Fruit fly (Drosophila melanogaster) whole organism, prepupa: ENCODE data around the gene p-cup.

Source experiments
- CG10669 ChIP-seq: fragments of 200-800 bp; sonication (Bioruptor generic); optimal IDR thresholded peaks from 3 replicates; lab custom pipeline; 2018; ENCODE audit warnings: missing biosample characterization, mild to moderate bottlenecking, missing genetic modification characterization, moderate library complexity
- CG11294 ChIP-seq: fragments of 200-800 bp; sonication (Bioruptor generic); IDR thresholded peaks from 2 replicates; pipeline ENCODE4 v1.3.6; 2022; ENCODE audit warnings: missing biosample characterization, missing genetic modification characterization
- CG11902 ChIP-seq: fragments of 200-800 bp; sonication (Bioruptor generic); optimal IDR thresholded peaks from 3 replicates; lab custom pipeline; 2016; ENCODE audit warnings: missing biosample characterization, missing genetic modification characterization
- CG15336 ChIP-seq: fragments of 200-800 bp; sonication (Bioruptor generic); IDR thresholded peaks from 2 replicates; pipeline ENCODE4 v1.3.6; 2022; ENCODE audit warnings: missing biosample characterization, missing genetic modification characterization
- CG1621 ChIP-seq: fragments of 200-800 bp; sonication (Bioruptor generic); optimal IDR thresholded peaks from 3 replicates; lab custom pipeline; 2018; ENCODE audit warnings: missing biosample characterization, mild to moderate bottlenecking, missing genetic modification characterization
- CG16779 ChIP-seq: fragments of 200-800 bp; sonication (Bioruptor generic); optimal IDR thresholded peaks from 3 replicates; lab custom pipeline; 2017; ENCODE audit warnings: missing biosample characterization, mild to moderate bottlenecking, missing genetic modification characterization
- CG3032 ChIP-seq: fragments of 200-800 bp; optimal IDR thresholded peaks from 2 replicates; lab custom pipeline; 2019; ENCODE audit warnings: missing biosample characterization, mild to moderate bottlenecking, missing genetic modification characterization, moderate library complexity
- CG32006 ChIP-seq: fragments of 200-800 bp; sonication (Bioruptor generic); optimal IDR thresholded peaks from 3 replicates; lab custom pipeline; 2017; ENCODE audit warnings: missing biosample characterization, mild to moderate bottlenecking, missing genetic modification characterization
- CG34406 ChIP-seq: fragments of 200-800 bp; sonication (Bioruptor generic); optimal IDR thresholded peaks from 3 replicates; lab custom pipeline; 2016; ENCODE audit warnings: missing biosample characterization, missing genetic modification characterization
- CG4318 ChIP-seq: fragments of 200-800 bp; sonication (Bioruptor generic); optimal IDR thresholded peaks from 3 replicates; lab custom pipeline; 2017; ENCODE audit warnings: missing biosample characterization, mild to moderate bottlenecking, missing genetic modification characterization
- CG6163 ChIP-seq: fragments of 200-800 bp; sonication (Bioruptor generic); IDR thresholded peaks from 3 replicates; pipeline ENCODE4 v1.3.6; 2022; ENCODE audit warnings: missing biosample characterization, missing genetic modification characterization
- CG6276 ChIP-seq: fragments of 200-800 bp; sonication (Bioruptor generic); optimal IDR thresholded peaks from 2 replicates; lab custom pipeline; 2017; ENCODE audit warnings: missing biosample characterization, mild to moderate bottlenecking, missing genetic modification characterization
- CG6808 ChIP-seq: fragments of 200-800 bp; sonication (Bioruptor generic); optimal IDR thresholded peaks from 3 replicates; lab custom pipeline; 2017; ENCODE audit warnings: missing biosample characterization, missing genetic modification characterization, mild to moderate bottlenecking, moderate library complexity, missing genetic modification reagents
- CG7368 ChIP-seq: fragments of 200-800 bp; sonication (Bioruptor generic); optimal IDR thresholded peaks from 3 replicates; lab custom pipeline; 2016; ENCODE audit warnings: missing biosample characterization, missing genetic modification characterization
- CG8119 ChIP-seq: fragments of 200-800 bp; sonication (Bioruptor generic); IDR thresholded peaks from 3 replicates; pipeline ENCODE4 v1.3.6; 2022; ENCODE audit warnings: missing biosample characterization, missing genetic modification characterization
- CG8319 ChIP-seq: fragments of 200-800 bp; sonication (Bioruptor generic); optimal IDR thresholded peaks from 3 replicates; lab custom pipeline; 2016; ENCODE audit warnings: missing biosample characterization, missing genetic modification characterization
- CG9139 ChIP-seq: fragments of 200-800 bp; sonication (Bioruptor generic); optimal IDR thresholded peaks from 3 replicates; lab custom pipeline; 2017; ENCODE audit warnings: missing biosample characterization, mild to moderate bottlenecking, missing genetic modification characterization
- Eip75B ChIP-seq: fragments of 200-800 bp; sonication (Bioruptor generic); optimal IDR thresholded peaks from 3 replicates; lab custom pipeline; 2016; ENCODE audit warnings: missing biosample characterization, missing genetic modification characterization
- Eip78C ChIP-seq: fragments of 200-800 bp; sonication (Bioruptor generic); peaks from one replicate; lab custom pipeline; 2016; ENCODE audit warnings: missing biosample characterization, missing genetic modification characterization
- Eip93F ChIP-seq: fragments of 200-800 bp; sonication (Bioruptor generic); optimal IDR thresholded peaks from 2 replicates; lab custom pipeline; 2016; ENCODE audit warnings: missing biosample characterization, mild to moderate bottlenecking, missing genetic modification characterization
- Ets96B ChIP-seq: fragments of 200-800 bp; optimal IDR thresholded peaks from 2 replicates; lab custom pipeline; 2019; ENCODE audit warnings: missing biosample characterization, mild to moderate bottlenecking, missing genetic modification characterization, moderate library complexity
- Gug ChIP-seq: fragments of 200-800 bp; sonication (Bioruptor generic); IDR thresholded peaks from 2 replicates; pipeline ENCODE4 v1.3.6; 2022; ENCODE audit warnings: missing biosample characterization, missing genetic modification characterization
- Hr39 ChIP-seq: fragments of 200-800 bp; sonication (Bioruptor generic); optimal IDR thresholded peaks from 2 replicates; lab custom pipeline; 2016; ENCODE audit warnings: missing biosample characterization, missing genetic modification characterization
- Met ChIP-seq: fragments of 200-800 bp; sonication (Bioruptor generic); optimal IDR thresholded peaks from 3 replicates; lab custom pipeline; 2016; ENCODE audit warnings: missing biosample characterization, missing genetic modification characterization
- Sox102F ChIP-seq: fragments of 200-800 bp; sonication (Bioruptor generic); optimal IDR thresholded peaks from 2 replicates; lab custom pipeline; 2016; ENCODE audit warnings: missing biosample characterization, mild to moderate bottlenecking, missing genetic modification characterization
- Sox15 ChIP-seq: fragments of 200-800 bp; sonication (Bioruptor generic); optimal IDR thresholded peaks from 3 replicates; lab custom pipeline; 2016; ENCODE audit warnings: missing biosample characterization, missing genetic modification characterization
- dsx ChIP-seq: fragments of 200-800 bp; optimal IDR thresholded peaks from 3 replicates; lab custom pipeline; 2019; ENCODE audit warnings: missing biosample characterization, mild to moderate bottlenecking, missing genetic modification characterization, moderate library complexity; ENCODE audit not compliant: poor library complexity, severe bottlenecking
- eg ChIP-seq: fragments of 200-800 bp; sonication (Bioruptor generic); IDR thresholded peaks from 3 replicates; pipeline ENCODE4 v1.3.6; 2022; ENCODE audit warnings: missing biosample characterization, missing genetic modification characterization
- fd59A ChIP-seq: fragments of 200-800 bp; sonication (Bioruptor generic); optimal IDR thresholded peaks from 2 replicates; lab custom pipeline; 2017; ENCODE audit warnings: missing biosample characterization, mild to moderate bottlenecking, missing genetic modification characterization, missing genetic modification reagents
- lz ChIP-seq: fragments of 200-800 bp; sonication (Bioruptor generic); optimal IDR thresholded peaks from 3 replicates; lab custom pipeline; 2016; ENCODE audit warnings: missing biosample characterization, missing genetic modification characterization
- net ChIP-seq: fragments of 200-800 bp; sonication (Bioruptor generic); optimal IDR thresholded peaks from 3 replicates; lab custom pipeline; 2016; ENCODE audit warnings: missing biosample characterization, missing genetic modification characterization
- pdm3 ChIP-seq: fragments of 200-800 bp; sonication (Bioruptor generic); optimal IDR thresholded peaks from 3 replicates; lab custom pipeline; 2016; ENCODE audit warnings: missing biosample characterization, missing genetic modification characterization
- salr ChIP-seq, 2 experiments: fragments of 200-800 bp; sonication (Bioruptor generic); optimal IDR thresholded peaks; 3 replicates each; lab custom pipeline; 2016 to 2018; ENCODE audit warnings: missing biosample characterization in 2 of 2, missing genetic modification characterization in 2 of 2, mild to moderate bottlenecking in 1 of 2
- spab ChIP-seq: fragments of 200-800 bp; sonication (Bioruptor generic); optimal IDR thresholded peaks from 2 replicates; lab custom pipeline; 2017; ENCODE audit warnings: missing biosample characterization, mild to moderate bottlenecking, missing genetic modification characterization, missing genetic modification reagents
- ss ChIP-seq, 2 experiments: fragments of 200-800 bp; sonication (Bioruptor generic); optimal IDR thresholded peaks; 2 replicates in 1 of 2; 3 replicates in 1 of 2; lab custom pipeline; 2017 to 2018; ENCODE audit warnings: mild to moderate bottlenecking in 2 of 2, missing biosample characterization in 2 of 2, missing genetic modification characterization in 2 of 2, moderate library complexity in 1 of 2
- svp ChIP-seq: fragments of 200-800 bp; sonication (Bioruptor generic); peaks from one replicate; lab custom pipeline; 2016; ENCODE audit warnings: missing biosample characterization, missing genetic modification characterization
- topi ChIP-seq: fragments of 200-800 bp; sonication (Bioruptor generic); optimal IDR thresholded peaks from 3 replicates; lab custom pipeline; 2016; ENCODE audit warnings: missing biosample characterization, missing genetic modification characterization
- vri ChIP-seq: fragments of 200-800 bp; sonication (Bioruptor generic); optimal IDR thresholded peaks from 3 replicates; lab custom pipeline; 2016; ENCODE audit warnings: missing biosample characterization, mild to moderate bottlenecking, missing genetic modification characterization

p-cup gene

DNA sequence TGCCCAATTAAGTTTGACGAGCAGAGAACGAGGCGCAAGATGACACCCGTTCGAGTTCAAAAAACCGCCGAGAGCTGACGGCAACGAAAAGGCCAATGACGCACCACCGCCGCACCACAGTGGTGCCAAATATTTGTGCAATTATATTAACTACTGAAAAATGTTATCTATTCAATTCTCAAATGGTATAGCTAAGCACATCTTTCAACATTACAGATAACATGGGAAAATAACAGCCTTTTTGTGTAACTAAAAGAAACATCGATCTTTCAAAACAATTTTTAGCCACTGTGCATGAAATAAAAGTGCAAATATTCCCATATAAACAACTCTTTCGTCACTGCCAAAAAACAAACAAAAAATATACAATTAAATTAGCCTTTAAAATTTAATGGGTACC is 41.3 kb upstream of the p-cup start (continued):
- no peak for TF ChIP-seq CG4318 (GFP tag; lab: Kevin White, UChicago)
- TF ChIP-seq fd59A (GFP tag; lab: Kevin White, UChicago), result peak; percentile 22
- TF ChIP-seq CG6163 (GFP tag; lab: Robert Waterston, UW), result peak; percentile 65; the same call in 2 of the 3 replicates
- peak; percentile 44 for TF ChIP-seq CG11902 (GFP tag; lab: Kevin White, UChicago)
- peak; percentile 85 for TF ChIP-seq Hr39 (GFP tag; lab: Kevin White, UChicago)
- TF ChIP-seq Sox15 (GFP tag; lab: Kevin White, UChicago), result peak; percentile 61
- peak; percentile 26 for TF ChIP-seq CG8319
- TF ChIP-seq CG32006 (GFP tag; lab: Kevin White, UChicago), result peak; percentile 49
- no peak for TF ChIP-seq dsx (GFP tag; lab: Kevin White, UChicago)
- TF ChIP-seq lz (GFP tag; lab: Kevin White, UChicago), result peak; percentile 88
- TF ChIP-seq CG8119, result peak; percentile 50
- TF ChIP-seq Met (GFP tag; lab: Kevin White, UChicago), result peak; percentile 84
- no peak for TF ChIP-seq Gug (GFP tag; lab: Robert Waterston, UW)
- peak; percentile 50 for TF ChIP-seq pdm3 (GFP tag; lab: Kevin White, UChicago)
- peak; percentile 78 for TF ChIP-seq Sox102F
- TF ChIP-seq ss (GFP tag; optimal IDR thresholded peaks at IDR 0.05; lab: Kevin White, UChicago), result no peak
- TF ChIP-seq CG6276 (GFP tag; lab: Kevin White, UChicago), result no peak
- TF ChIP-seq CG11294 (GFP tag; lab: Robert Waterston, UW), result no peak; the same call in 1 of the 2 replicates
- TF ChIP-seq CG7368 (GFP tag; lab: Kevin White, UChicago), result peak; percentile 46
- TF ChIP-seq Eip75B (GFP tag; lab: Kevin White, UChicago), result peak; percentile 49

DNA sequence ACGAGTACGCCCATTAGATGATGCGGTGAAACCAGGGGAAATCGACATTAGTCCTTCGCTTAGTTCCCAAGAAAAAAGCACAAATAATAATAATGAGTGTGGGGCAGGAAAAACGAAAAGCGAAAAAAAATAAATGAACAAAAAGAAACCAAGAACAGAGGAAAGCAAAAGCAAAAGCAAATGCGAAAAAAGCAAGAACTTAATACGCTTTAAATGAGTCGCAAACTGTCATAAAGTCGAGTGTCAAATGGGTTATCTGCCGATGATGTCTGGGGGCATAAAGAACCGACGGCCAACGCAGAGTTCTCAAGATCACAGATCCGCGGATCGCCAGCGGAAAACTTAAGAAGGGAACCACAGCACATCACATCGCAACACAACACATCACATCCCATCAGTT is 39.8 kb upstream of the p-cup start:
- TF ChIP-seq Sox102F, result no peak
- TF ChIP-seq CG3032 (tag; lab: Kevin White, UChicago), result peak; percentile 51
- peak; percentile 79 for TF ChIP-seq ss (GFP tag; optimal IDR thresholded peaks at IDR 0.05; lab: Kevin White, UChicago)
- peak; percentile 21 for TF ChIP-seq Eip78C (GFP tag; lab: Kevin White, UChicago)
- no peak for TF ChIP-seq CG34406 (GFP tag; lab: Kevin White, UChicago)
- TF ChIP-seq fd59A (GFP tag; lab: Kevin White, UChicago), result peak; percentile 2
- TF ChIP-seq CG10669 (GFP tag; lab: Kevin White, UChicago), result peak; percentile 34
- peak; percentile 63 for TF ChIP-seq CG16779 (tag; lab: Kevin White, UChicago)
- peak; percentile 35 for TF ChIP-seq CG1621 (tag; lab: Kevin White, UChicago)
- peak; percentile 8 for TF ChIP-seq net (GFP tag; lab: Kevin White, UChicago)
- TF ChIP-seq pdm3 (GFP tag; lab: Kevin White, UChicago), result no peak
- peak; percentile 58 for TF ChIP-seq CG6276 (GFP tag; lab: Kevin White, UChicago)
- no peak for TF ChIP-seq Sox15 (GFP tag; lab: Kevin White, UChicago)
- TF ChIP-seq Eip93F (GFP tag; lab: Kevin White, UChicago), result no peak
- TF ChIP-seq CG32006 (GFP tag; lab: Kevin White, UChicago), result no peak
- TF ChIP-seq svp (GFP tag; lab: Kevin White, UChicago), result peak; percentile 94
- TF ChIP-seq Ets96B (tag; lab: Kevin White, UChicago), result peak; percentile 57
- peak; percentile 38; the same call in 1 of the 2 replicates for TF ChIP-seq CG15336
- TF ChIP-seq salr (GFP tag; optimal IDR thresholded peaks at IDR 0.05; lab: Kevin White, UChicago), result no peak
- TF ChIP-seq CG6808 (GFP tag; lab: Kevin White, UChicago), result peak; percentile 75
- TF ChIP-seq CG8119, result peak; percentile 25; the same call in 1 of the 3 replicates
- no peak for TF ChIP-seq vri (GFP tag; lab: Kevin White, UChicago)
- TF ChIP-seq CG9139, result peak; percentile 70
- peak; percentile 51 for TF ChIP-seq spab (GFP tag; lab: Kevin White, UChicago)
- TF ChIP-seq topi (GFP tag; lab: Kevin White, UChicago), result no peak
- TF ChIP-seq eg (GFP tag; lab: Robert Waterston, UW), result peak; percentile 52; the same call in 2 of the 3 replicates
- peak; percentile 76; the same call in 2 of the 3 replicates for TF ChIP-seq CG6163 (GFP tag; lab: Robert Waterston, UW)
- peak; percentile 52 for TF ChIP-seq dsx (GFP tag; lab: Kevin White, UChicago)
